Worm (Caenorhabditis elegans) whole organism, young adult: ENCODE measurements around the gene ugt-19.

Experiments
- B0336.3 ChIP-seq: fragments of 200-800 bp; sonication (Bioruptor generic); IDR thresholded peaks from 2 replicates; pipeline ENCODE4 v1.3.6; 2022; ENCODE audit warnings: missing genetic modification characterization, missing compliant biosample characterization
- F23B12.7 ChIP-seq: sonication (generic microtip); optimal IDR thresholded peaks from 2 replicates; lab custom pipeline; 2017; ENCODE audit warnings: missing genetic modification characterization, mild to moderate bottlenecking, missing compliant biosample characterization, antibody characterized with exemption, moderate library complexity; ENCODE audit not compliant: insufficient read depth
- F33H1.4 ChIP-seq: fragments of 200-800 bp; sonication (Bioruptor generic); IDR thresholded peaks from 2 replicates; pipeline ENCODE4 v1.3.6; 2022; ENCODE audit warnings: missing genetic modification reagents, missing genetic modification characterization, missing compliant biosample characterization
- K11D2.4 ChIP-seq: fragments of 200-800 bp; sonication (Bioruptor generic); IDR thresholded peaks from 2 replicates; pipeline ENCODE4 v1.3.6; 2022; ENCODE audit warnings: missing genetic modification reagents, missing genetic modification characterization, missing compliant biosample characterization
- T07F8.4 ChIP-seq: sonication (generic microtip); optimal IDR thresholded peaks from 2 replicates; lab custom pipeline; 2016; ENCODE audit warnings: mild to moderate bottlenecking, missing genetic modification characterization, moderate library complexity, missing compliant biosample characterization
- Y53G8AR.9 ChIP-seq: fragments of 200-800 bp; sonication (Bioruptor generic); conservative IDR thresholded peaks from 2 replicates; pipeline ENCODE4 v1.3.6; 2022; ENCODE audit warnings: missing genetic modification reagents, missing genetic modification characterization, missing compliant biosample characterization
- Y67H2A.10 ChIP-seq: fragments of 200-800 bp; sonication (Bioruptor generic); conservative IDR thresholded peaks from 2 replicates; pipeline ENCODE4 v1.3.6; 2022; ENCODE audit warnings: missing genetic modification reagents, missing genetic modification characterization, missing compliant biosample characterization
- Y79H2A.3 ChIP-seq: fragments of 200-800 bp; sonication (Bioruptor generic); conservative IDR thresholded peaks from 2 replicates; pipeline ENCODE4 v1.3.6; 2022; ENCODE audit warnings: missing genetic modification reagents, missing genetic modification characterization, missing compliant biosample characterization
- ZK185.1 ChIP-seq: sonication (generic microtip); optimal IDR thresholded peaks from 2 replicates; lab custom pipeline; 2016; ENCODE audit warnings: mild to moderate bottlenecking, missing genetic modification characterization, missing compliant biosample characterization; ENCODE audit not compliant: poor library complexity, severe bottlenecking
- aptf-2 ChIP-seq: fragments of 200-800 bp; sonication (Bioruptor generic); conservative IDR thresholded peaks from 2 replicates; pipeline ENCODE4 v1.3.6; 2022; ENCODE audit warnings: missing genetic modification reagents, missing genetic modification characterization, missing compliant biosample characterization
- atf-7 ChIP-seq: sonication (generic microtip); optimal IDR thresholded peaks from 2 replicates; lab custom pipeline; 2017; ENCODE audit warnings: mild to moderate bottlenecking, missing genetic modification characterization, missing compliant biosample characterization
- attf-3 ChIP-seq: fragments of 200-800 bp; sonication (Bioruptor generic); conservative IDR thresholded peaks from 2 replicates; pipeline ENCODE4 v1.3.6; 2022; ENCODE audit warnings: missing genetic modification reagents, missing genetic modification characterization, missing compliant biosample characterization
- bed-1 ChIP-seq: fragments of 200-800 bp; sonication (Bioruptor generic); IDR thresholded peaks from 2 replicates; pipeline ENCODE4 v1.3.6; 2022; ENCODE audit warnings: missing genetic modification reagents, missing genetic modification characterization, missing compliant biosample characterization
- ccch-3 ChIP-seq: fragments of 200-800 bp; sonication (Bioruptor generic); optimal IDR thresholded peaks from 2 replicates; lab custom pipeline; 2018; ENCODE audit warnings: mild to moderate bottlenecking, missing genetic modification characterization, missing compliant biosample characterization
- ceh-100 ChIP-seq: fragments of 200-800 bp; sonication (Bioruptor generic); IDR thresholded peaks from 2 replicates; pipeline ENCODE4 v1.3.6; 2022; ENCODE audit warnings: missing genetic modification reagents, missing genetic modification characterization, missing compliant biosample characterization
- ceh-40 ChIP-seq: fragments of 200-800 bp; sonication (Bioruptor generic); IDR thresholded peaks from 2 replicates; pipeline ENCODE4 v1.3.6; 2022; ENCODE audit warnings: missing genetic modification characterization, missing compliant biosample characterization
- ceh-79 ChIP-seq: sonication (generic microtip); optimal IDR thresholded peaks from 2 replicates; lab custom pipeline; 2017; ENCODE audit warnings: mild to moderate bottlenecking, missing genetic modification characterization, missing compliant biosample characterization
- ceh-91 ChIP-seq: fragments of 200-800 bp; sonication (Bioruptor generic); IDR thresholded peaks from 2 replicates; pipeline ENCODE4 v1.3.6; 2022; ENCODE audit warnings: missing genetic modification reagents, missing genetic modification characterization, missing compliant biosample characterization
- chd-7 ChIP-seq: sonication (generic microtip); optimal IDR thresholded peaks from 2 replicates; lab custom pipeline; 2016; ENCODE audit warnings: mild to moderate bottlenecking, missing genetic modification characterization, moderate library complexity, missing compliant biosample characterization
- dox-1 ChIP-seq: fragments of 200-800 bp; sonication (Bioruptor generic); IDR thresholded peaks from 2 replicates; pipeline ENCODE4 v1.3.6; 2022; ENCODE audit warnings: missing genetic modification reagents, missing genetic modification characterization, missing compliant biosample characterization
- egl-44 ChIP-seq: fragments of 200-800 bp; sonication (Bioruptor generic); IDR thresholded peaks from 2 replicates; pipeline ENCODE4 v1.3.6; 2022; ENCODE audit warnings: missing genetic modification reagents, missing genetic modification characterization, missing compliant biosample characterization
- egrh-3 ChIP-seq: fragments of 200-800 bp; sonication (Bioruptor generic); IDR thresholded peaks from 2 replicates; pipeline ENCODE4 v1.3.6; 2022; ENCODE audit warnings: missing genetic modification reagents, missing genetic modification characterization, missing compliant biosample characterization
- ekl-4 ChIP-seq: fragments of 200-800 bp; sonication (Bioruptor generic); IDR thresholded peaks from 2 replicates; pipeline ENCODE4 v1.3.6; 2022; ENCODE audit warnings: missing genetic modification reagents, missing genetic modification characterization, missing compliant biosample characterization
- fkh-3 ChIP-seq: sonication (generic microtip); optimal IDR thresholded peaks from 2 replicates; lab custom pipeline; 2016; ENCODE audit warnings: mild to moderate bottlenecking, missing genetic modification characterization, missing compliant biosample characterization
- gei-17 ChIP-seq: fragments of 200-800 bp; sonication (Bioruptor generic); optimal IDR thresholded peaks from 2 replicates; lab custom pipeline; 2018; ENCODE audit warnings: mild to moderate bottlenecking, missing genetic modification characterization, missing compliant biosample characterization
- him-1 ChIP-seq: sonication (generic microtip); optimal IDR thresholded peaks from 2 replicates; lab custom pipeline; 2016; ENCODE audit warnings: missing genotype, missing genetic modification reagents, missing genetic modification characterization, missing compliant biosample characterization
- hsf-1 ChIP-seq: fragments of 200-800 bp; sonication (Bioruptor generic); IDR thresholded peaks from 2 replicates; pipeline ENCODE4 v1.3.6; 2022; ENCODE audit warnings: missing genetic modification reagents, missing genetic modification characterization, missing compliant biosample characterization
- lag-1 ChIP-seq: fragments of 200-800 bp; sonication (Bioruptor generic); IDR thresholded peaks from 2 replicates; pipeline ENCODE4 v1.3.6; 2022; ENCODE audit warnings: missing genetic modification reagents, missing genetic modification characterization, missing compliant biosample characterization
- let-526 ChIP-seq: fragments of 200-800 bp; sonication (Bioruptor generic); IDR thresholded peaks from 2 replicates; pipeline ENCODE4 v1.3.6; 2022; ENCODE audit warnings: missing genetic modification reagents, missing genetic modification characterization, missing compliant biosample characterization
- lin-26 ChIP-seq: fragments of 200-800 bp; sonication (Bioruptor generic); IDR thresholded peaks from 2 replicates; pipeline ENCODE4 v1.3.6; 2022; ENCODE audit warnings: missing genetic modification reagents, missing genetic modification characterization, missing compliant biosample characterization
- lin-54 ChIP-seq: fragments of 200-800 bp; sonication (Bioruptor generic); optimal IDR thresholded peaks from 2 replicates; lab custom pipeline; 2018; ENCODE audit warnings: mild to moderate bottlenecking, missing genetic modification characterization, missing compliant biosample characterization
- lir-1 ChIP-seq: fragments of 200-800 bp; sonication (Bioruptor generic); conservative IDR thresholded peaks from 2 replicates; pipeline ENCODE4 v1.3.6; 2022; ENCODE audit warnings: missing genetic modification reagents, missing genetic modification characterization, missing compliant biosample characterization
- mel-28 ChIP-seq: sonication (generic microtip); optimal IDR thresholded peaks from 2 replicates; lab custom pipeline; 2016; ENCODE audit warnings: borderline replicate concordance, mild to moderate bottlenecking, missing genetic modification characterization, missing compliant biosample characterization
- nfya-1 ChIP-seq: sonication (generic microtip); optimal IDR thresholded peaks from 2 replicates; lab custom pipeline; 2017; ENCODE audit warnings: antibody characterized with exemption, missing compliant biosample characterization, missing genetic modification characterization, borderline replicate concordance; ENCODE audit not compliant: insufficient read depth
- nfyb-1 ChIP-seq: fragments of 200-800 bp; sonication (Bioruptor generic); IDR thresholded peaks from 2 replicates; pipeline ENCODE4 v1.3.6; 2022; ENCODE audit warnings: missing genetic modification reagents, missing genetic modification characterization, missing compliant biosample characterization
- nhr-179 ChIP-seq: sonication (generic microtip); optimal IDR thresholded peaks from 2 replicates; lab custom pipeline; 2016; ENCODE audit warnings: mild to moderate bottlenecking, missing genetic modification characterization, missing compliant biosample characterization
- pbrm-1 ChIP-seq: fragments of 200-800 bp; sonication (Bioruptor generic); IDR thresholded peaks from 2 replicates; pipeline ENCODE4 v1.3.6; 2022; ENCODE audit warnings: missing genetic modification reagents, missing genetic modification characterization, missing compliant biosample characterization
- pha-4 ChIP-seq: fragments of 150-350 bp; sonication (generic microtip); optimal IDR thresholded peaks from 2 replicates; lab custom pipeline; 2014; ENCODE audit warnings: missing biosample characterization, missing genetic modification reagents, missing genetic modification characterization
- snpc-1.3 ChIP-seq: sonication (generic microtip); optimal IDR thresholded peaks from 2 replicates; lab custom pipeline; 2017; ENCODE audit warnings: missing genetic modification characterization, mild to moderate bottlenecking, missing compliant biosample characterization, antibody characterized with exemption, moderate library complexity, missing genotype, missing genetic modification reagents; ENCODE audit not compliant: insufficient read depth
- snpc-3.4 ChIP-seq: sonication (generic microtip); optimal IDR thresholded peaks from 2 replicates; lab custom pipeline; 2017; ENCODE audit warnings: missing genetic modification characterization, mild to moderate bottlenecking, missing compliant biosample characterization, antibody characterized with exemption, moderate library complexity, missing genotype, missing genetic modification reagents
- sptf-2 ChIP-seq: fragments of 200-800 bp; sonication (Bioruptor generic); optimal IDR thresholded peaks from 2 replicates; lab custom pipeline; 2018; ENCODE audit warnings: mild to moderate bottlenecking, missing genetic modification characterization, missing compliant biosample characterization
- ztf-22 ChIP-seq: fragments of 200-800 bp; sonication (Bioruptor generic); optimal IDR thresholded peaks from 2 replicates; lab custom pipeline; 2018; ENCODE audit warnings: mild to moderate bottlenecking, missing genetic modification characterization, moderate library complexity, missing compliant biosample characterization
- ztf-25 ChIP-seq: fragments of 200-800 bp; sonication (Bioruptor generic); IDR thresholded peaks from 2 replicates; pipeline ENCODE4 v1.3.6; 2022; ENCODE audit warnings: missing genetic modification reagents, missing genetic modification characterization, missing compliant biosample characterization
- ztf-26 ChIP-seq: sonication (generic microtip); optimal IDR thresholded peaks from 2 replicates; lab custom pipeline; 2017; ENCODE audit warnings: missing genetic modification characterization, missing compliant biosample characterization
- ztf-28 ChIP-seq: fragments of 200-800 bp; sonication (Bioruptor generic); IDR thresholded peaks from 2 replicates; pipeline ENCODE4 v1.3.6; 2022; ENCODE audit warnings: missing genetic modification reagents, missing genetic modification characterization, missing compliant biosample characterization
- ztf-3 ChIP-seq: fragments of 200-800 bp; sonication (Bioruptor generic); optimal IDR thresholded peaks from 2 replicates; lab custom pipeline; 2018; ENCODE audit warnings: mild to moderate bottlenecking, missing genetic modification characterization, missing compliant biosample characterization

The ugt-19 gene

ce11 chrIV:6097040-6097928 lies 17.5 kb upstream of the ugt-19 start (continued):
- TF ChIP-seq lin-26 (0 out of 2 replicates have a peak, but pooled peaks have one; percentile 39), pbrm-1 (GFP tag; lab: Robert Waterston, UW) (peak; percentile 78), gei-17 (no peak), nfyb-1 (GFP tag; lab: Robert Waterston, UW) (peak; percentile 65; the same call in 1 of the 2 replicates), aptf-2 (GFP tag; lab: Robert Waterston, UW) (0 out of 2 replicates have a peak, but pooled peaks have one; percentile 54), ZK185.1 (peak; percentile 61), lag-1 (GFP tag; lab: Robert Waterston, UW) (peak; percentile 73; the same call in 1 of the 2 replicates), ztf-3 (GFP tag; lab: Kevin White, UChicago) (peak; percentile 58), let-526 (no peak), fkh-3 (tag; lab: Kevin White, UChicago) (no peak), pha-4 (tag; lab: Kevin White, UChicago) (no peak), snpc-1.3 (tag; lab: Kevin White, UChicago) (no peak), atf-7 (peak; percentile 81), ztf-25 (GFP tag; lab: Robert Waterston, UW) (no peak), F33H1.4 (no peak), attf-3 (GFP tag; lab: Robert Waterston, UW) (no peak), B0336.3 (GFP tag; lab: Robert Waterston, UW) (peak; percentile 74), egrh-3 (peak; percentile 66), ztf-22 (GFP tag; lab: Kevin White, UChicago) (peak; percentile 38), Y53G8AR.9 (GFP tag; lab: Robert Waterston, UW) (no peak), egl-44 (GFP tag; lab: Robert Waterston, UW) (peak; percentile 74), him-1 (tag; lab: Kevin White, UChicago) (no peak), dox-1 (GFP tag; lab: Robert Waterston, UW) (peak; percentile 80), ccch-3 (GFP tag; lab: Kevin White, UChicago) (no peak), Y67H2A.10 (GFP tag; lab: Robert Waterston, UW) (no peak), Y79H2A.3 (no peak), ztf-28 (no peak), ceh-100 (GFP tag; lab: Robert Waterston, UW) (no peak), ceh-91 (GFP tag; lab: Robert Waterston, UW) (no peak), snpc-3.4 (tag; lab: Kevin White, UChicago) (no peak), hsf-1 (GFP tag; lab: Robert Waterston, UW) (no peak), nfya-1 (tag; lab: Kevin White, UChicago) (no peak), nhr-179 (no peak), sptf-2 (GFP tag; lab: Kevin White, UChicago) (peak; percentile 65), ztf-26 (tag; lab: Kevin White, UChicago) (peak; percentile 36), lin-54 (GFP tag; lab: Kevin White, UChicago) (no peak), bed-1 (GFP tag; lab: Robert Waterston, UW) (no peak), T07F8.4 (tag; lab: Kevin White, UChicago) (no peak), ceh-40 (GFP tag; lab: Robert Waterston, UW) (no peak), K11D2.4 (GFP tag; lab: Robert Waterston, UW) (peak; percentile 48; the same call in 1 of the 2 replicates), ekl-4 (GFP tag; lab: Robert Waterston, UW) (peak; percentile 34; the same call in 1 of the 2 replicates), chd-7 (peak; percentile 53), ceh-79 (tag; lab: Kevin White, UChicago) (no peak), mel-28 (tag; lab: Kevin White, UChicago) (no peak), F23B12.7 (tag; lab: Kevin White, UChicago) (no peak), lir-1 (GFP tag; lab: Robert Waterston, UW) (no peak)
